Worm (Caenorhabditis elegans) whole organism, L3 larva: ENCODE results near the gene mob-4.

Experiments
- R02D3.7 ChIP-seq: fragments of 150-350 bp; optimal IDR thresholded peaks from 2 replicates; lab custom pipeline; 2014; ENCODE audit warnings: missing biosample characterization, missing genetic modification characterization
- aly-2 ChIP-seq: fragments of 150-350 bp; optimal IDR thresholded peaks from 2 replicates; lab custom pipeline; 2014; ENCODE audit warnings: missing biosample characterization, missing genetic modification characterization
- ama-1 ChIP-seq: fragments of 150-350 bp; optimal IDR thresholded peaks from 2 replicates; lab custom pipeline; 2018
- ceh-82 ChIP-seq: fragments of 150-350 bp; optimal IDR thresholded peaks from 2 replicates; lab custom pipeline; 2014; ENCODE audit warnings: missing biosample characterization, missing genetic modification characterization
- egl-27 ChIP-seq: sonication (generic microtip); optimal IDR thresholded peaks from 4 replicates; lab custom pipeline; 2017; ENCODE audit warnings: missing biosample characterization, missing genetic modification reagents, missing genetic modification characterization
- fos-1 ChIP-seq: fragments of 150-350 bp; optimal IDR thresholded peaks from 2 replicates; lab custom pipeline; 2014; ENCODE audit warnings: missing biosample characterization, missing genetic modification characterization
- nhr-237 ChIP-seq: fragments of 150-350 bp; optimal IDR thresholded peaks from 2 replicates; lab custom pipeline; 2014; ENCODE audit warnings: missing biosample characterization, missing genetic modification characterization
- nhr-28 ChIP-seq: fragments of 150-350 bp; optimal IDR thresholded peaks from 2 replicates; lab custom pipeline; 2014; ENCODE audit warnings: missing biosample characterization, missing genetic modification characterization
- nhr-77 ChIP-seq: fragments of 150-350 bp; optimal IDR thresholded peaks from 2 replicates; lab custom pipeline; 2014; ENCODE audit warnings: missing biosample characterization, missing genetic modification characterization
- snpc-4 ChIP-seq: fragments of 150-350 bp; optimal IDR thresholded peaks from 2 replicates; lab custom pipeline; 2014; ENCODE audit warnings: missing biosample characterization, missing genetic modification characterization
- tbx-2 ChIP-seq: sonication (generic microtip); optimal IDR thresholded peaks from 2 replicates; lab custom pipeline; 2016; ENCODE audit warnings: mild to moderate bottlenecking, missing genetic modification characterization, missing compliant biosample characterization
- unc-62 ChIP-seq: fragments of 150-350 bp; sonication (generic microtip); optimal IDR thresholded peaks from 4 replicates; lab custom pipeline; 2014; ENCODE audit warnings: missing biosample characterization, missing genetic modification reagents, missing genetic modification characterization

- TF ChIP-seq ceh-82 (tag; lab: Kevin White, UChicago) (no peak), nhr-28 (tag; lab: Kevin White, UChicago) (no peak), R02D3.7 (tag; lab: Kevin White, UChicago) (no peak), aly-2 (tag; lab: Kevin White, UChicago) (no peak), tbx-2 (no peak), nhr-237 (tag; lab: Kevin White, UChicago) (no peak), fos-1 (tag; lab: Kevin White, UChicago) (no peak), ama-1 (lab: Kevin White, UChicago) (no peak), nhr-77 (tag; lab: Kevin White, UChicago) (no peak), egl-27 (tag; lab: Kevin White, UChicago) (no peak), snpc-4 (no peak), unc-62 (GFP tag; lab: Kevin White, UChicago) (no peak)
These were observed 48.6 kb upstream of the mob-4 start, which contains the start of gene C50C3.12 for ce11 chrIII:8176265-8176664.
